Fruit fly (Drosophila melanogaster): Measurements from ENCODE around the gene CG4259.

Gene CG4259

DNA sequence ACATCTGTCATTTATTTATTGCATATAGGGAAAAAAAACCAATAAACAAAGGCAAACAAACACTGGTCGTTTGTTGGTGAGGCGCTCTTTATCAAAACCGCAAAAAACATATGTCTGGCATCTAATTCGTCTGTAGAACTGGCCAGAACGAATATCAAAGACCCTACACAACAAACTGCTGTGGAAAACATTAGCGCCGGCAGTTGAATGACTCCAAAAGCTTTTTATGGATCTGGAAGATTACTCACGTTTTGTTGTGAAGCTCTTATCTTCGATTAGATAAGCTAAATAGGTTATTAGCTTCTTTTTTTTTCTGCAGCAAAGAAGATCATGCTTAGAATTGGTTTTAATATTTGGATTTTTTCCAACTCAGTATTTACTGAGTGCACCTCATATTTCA, 4.0 kb upstream of the CG4259 start:
- TF ChIP-seq CTCF (optimal IDR thresholded peaks at IDR 0.05) = no peak

DNA sequence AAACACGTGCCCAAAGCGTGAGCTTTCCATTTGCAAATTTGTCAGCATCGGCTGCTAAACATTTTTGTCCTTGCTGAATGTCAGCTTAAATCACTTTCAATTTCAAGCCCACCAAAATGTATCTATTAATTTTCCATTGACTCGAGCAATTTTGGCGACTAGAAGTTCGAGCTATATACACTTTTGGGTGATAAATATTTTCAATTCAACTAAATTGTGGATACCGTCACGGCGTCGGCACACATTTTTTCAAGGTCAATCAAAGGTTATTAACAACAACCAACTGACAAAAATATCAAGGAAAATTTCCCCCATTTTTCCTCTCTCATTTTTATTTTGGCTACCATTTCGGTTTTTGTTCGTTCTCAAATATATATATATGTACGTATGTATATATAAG, 3.2 kb upstream of the CG4259 start:
- TF ChIP-seq CTCF (optimal IDR thresholded peaks at IDR 0.05) = no peak
- no peak for TF ChIP-seq CG8478 (optimal IDR thresholded peaks at IDR 0.05)

DNA sequence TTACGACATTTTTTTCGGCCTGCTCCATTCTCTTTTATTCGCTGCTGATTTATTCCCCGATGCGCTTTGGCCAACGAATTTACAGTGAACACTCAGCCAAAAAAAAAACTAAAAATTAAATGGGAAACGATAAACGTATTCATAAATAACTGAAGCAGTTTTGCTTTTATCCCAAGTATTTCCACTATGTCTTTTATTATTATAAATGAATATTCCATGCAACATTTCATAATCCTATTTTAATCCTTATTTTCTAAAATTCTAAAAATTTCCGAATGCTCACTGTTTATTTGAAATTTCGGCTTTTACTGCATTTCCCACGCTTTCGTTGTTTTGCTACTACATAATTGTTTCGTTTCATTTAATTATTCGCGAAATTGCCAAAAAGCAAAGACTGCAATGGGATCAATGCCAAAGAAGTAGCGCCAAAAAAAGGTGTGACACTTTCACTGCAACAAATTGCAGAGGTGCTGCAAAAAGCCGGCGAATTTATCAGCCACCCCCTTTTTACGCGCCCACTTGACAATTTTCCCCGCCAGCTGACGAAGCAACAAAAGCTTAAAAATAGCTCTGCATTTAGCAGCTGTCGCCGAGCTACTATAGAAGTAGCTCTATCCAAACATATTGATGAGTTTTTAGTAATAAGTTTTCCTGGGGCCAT, 2.5 kb upstream of the CG4259 start:
- TF ChIP-seq CG8478 (optimal IDR thresholded peaks at IDR 0.05) (no peak), CTCF (optimal IDR thresholded peaks at IDR 0.05) (no peak)

DNA sequence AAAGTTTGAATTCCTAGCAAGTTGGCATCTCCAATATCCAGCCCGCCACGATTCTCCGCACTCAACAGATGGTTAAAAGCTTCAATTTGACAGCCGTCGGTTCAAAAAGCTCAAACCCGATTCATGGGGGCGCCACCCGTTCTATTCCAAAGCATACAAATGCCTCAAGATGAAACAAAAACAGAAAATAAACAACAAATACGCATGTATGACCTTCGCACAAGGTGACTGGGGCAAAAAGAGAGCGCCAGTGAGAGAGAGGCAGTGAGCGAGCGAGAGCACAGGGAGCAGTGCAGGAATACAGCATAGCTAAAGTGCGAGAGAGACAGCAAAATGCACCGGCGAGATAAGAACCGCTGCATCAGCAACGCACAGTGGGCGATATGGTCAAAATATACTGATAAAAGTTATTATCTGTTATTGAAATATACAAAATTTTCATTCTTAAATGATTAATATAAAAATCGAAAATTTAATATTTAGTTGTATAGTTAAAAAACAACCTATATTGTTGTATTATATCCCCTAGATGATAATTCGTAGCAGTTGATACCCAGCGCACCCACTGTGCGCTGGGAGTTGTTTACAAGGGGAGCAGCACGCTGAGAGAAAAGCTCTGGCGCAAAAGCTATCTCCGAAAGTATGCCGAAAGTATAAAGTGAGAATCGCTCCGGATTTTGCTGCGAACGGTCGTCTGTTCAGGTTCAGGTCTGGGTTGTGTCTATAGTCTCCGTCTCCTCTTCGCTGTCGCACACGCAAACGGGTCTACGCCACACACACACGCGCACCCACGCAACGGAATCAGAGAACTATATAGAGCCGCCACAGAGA, 1.3 kb upstream of the CG4259 start, which contains the start of gene Glyp:
Glyp (plus strand) TSS at position 657 of the 831 bp plus-strand sequence.
- TF ChIP-seq CG8478 (optimal IDR thresholded peaks at IDR 0.05) (no peak), CTCF (optimal IDR thresholded peaks at IDR 0.05) (peak; percentile 68 to 70)

DNA sequence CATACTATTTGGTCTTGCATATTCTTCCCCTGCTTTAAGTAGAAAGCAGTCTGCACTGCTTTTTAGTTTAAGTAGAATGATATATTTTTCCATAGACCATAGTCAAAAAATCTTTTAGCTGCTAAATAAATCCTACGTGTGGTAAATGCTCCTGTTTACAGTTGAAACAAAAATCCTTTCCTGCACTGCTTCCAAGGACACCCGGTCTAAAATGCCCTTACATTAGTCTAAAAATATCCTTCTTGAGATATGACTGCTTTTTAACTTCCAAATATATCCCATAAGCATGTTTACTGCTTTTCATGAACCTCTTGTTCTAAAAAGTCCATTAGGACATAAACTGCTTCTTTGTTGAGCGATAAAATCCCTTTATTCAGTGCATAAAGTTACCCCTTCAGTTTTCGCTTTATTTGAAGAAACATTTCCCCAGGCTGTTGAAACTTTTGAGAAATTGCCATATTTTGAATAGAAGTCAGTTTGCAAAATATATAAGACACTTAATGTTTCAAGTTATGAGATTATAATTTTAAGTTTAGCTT, 18.6 kb downstream of the CG4259 start:
- TF ChIP-seq CG8478 (optimal IDR thresholded peaks at IDR 0.05) (no peak), CTCF (optimal IDR thresholded peaks at IDR 0.05) (peak; percentile 44 to 56)

DNA sequence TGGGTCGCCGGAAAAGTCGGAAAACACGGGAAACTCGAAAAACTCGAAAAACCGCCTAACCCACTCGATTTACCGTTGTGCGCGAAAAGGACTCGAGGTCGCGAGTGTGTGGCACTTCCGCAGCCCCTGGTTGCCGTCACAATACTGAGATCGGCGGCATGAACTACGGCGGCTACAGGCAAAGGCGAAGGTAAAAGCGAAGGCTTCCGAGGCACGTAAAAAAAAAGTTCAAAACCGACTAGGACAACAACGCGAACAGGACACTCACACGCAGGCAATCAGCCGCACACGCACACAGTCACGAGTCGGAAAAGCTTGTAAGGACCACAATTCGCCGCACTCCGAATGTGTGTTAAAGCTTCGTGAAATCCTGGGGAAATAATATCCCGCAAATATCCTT, 19.3 kb downstream of the CG4259 start, which contains the start of gene dpr3:
dpr3 (minus strand) TSS at position 133 of the 400 bp plus-strand sequence.
- TF ChIP-seq CTCF (optimal IDR thresholded peaks at IDR 0.05) (no peak), CG8478 (optimal IDR thresholded peaks at IDR 0.05) (no peak)

DNA sequence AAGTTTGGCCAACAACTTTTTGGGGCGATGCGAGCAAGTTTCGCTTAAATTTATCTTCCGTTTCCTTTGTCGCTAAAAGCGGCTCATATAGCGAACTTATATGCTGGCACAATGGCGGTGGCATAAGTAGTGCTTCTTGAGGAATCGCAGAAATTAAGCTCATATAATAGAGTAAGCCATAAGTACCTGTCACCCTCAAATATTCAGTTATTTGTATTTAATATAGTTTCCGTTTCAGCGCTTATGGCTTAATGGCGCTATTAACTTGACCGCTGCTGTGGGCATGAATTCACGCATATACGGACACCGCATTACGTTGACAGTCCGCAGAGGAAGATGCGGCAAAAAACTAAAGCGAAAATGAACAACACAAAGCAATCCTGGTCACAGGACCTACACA, 38.8 kb downstream of the CG4259 start:
- TF ChIP-seq CTCF (optimal IDR thresholded peaks at IDR 0.05) = no peak
- no peak for TF ChIP-seq CG8478 (optimal IDR thresholded peaks at IDR 0.05)

DNA sequence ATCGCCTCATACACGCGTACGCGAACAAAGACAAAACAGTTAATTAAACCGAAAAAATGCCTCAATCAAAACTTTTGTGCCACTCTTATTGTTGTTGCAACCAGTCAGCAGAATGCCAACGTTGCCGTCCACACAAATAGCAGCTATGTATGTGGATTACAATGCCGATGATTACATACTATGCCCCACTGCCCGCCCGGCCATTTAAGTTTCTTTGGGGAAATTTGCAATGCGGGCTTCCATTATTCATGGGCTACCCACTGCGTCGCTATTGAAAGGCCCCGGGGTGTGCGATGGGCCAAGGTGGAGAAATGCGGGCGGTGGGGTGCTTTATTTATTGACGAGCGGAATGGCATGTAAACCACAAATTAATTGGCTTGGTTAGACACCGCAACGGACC, 44.7 kb downstream of the CG4259 start:
- TF ChIP-seq CTCF (optimal IDR thresholded peaks at IDR 0.05) (no peak), CG8478 (optimal IDR thresholded peaks at IDR 0.05) (no peak)

DNA sequence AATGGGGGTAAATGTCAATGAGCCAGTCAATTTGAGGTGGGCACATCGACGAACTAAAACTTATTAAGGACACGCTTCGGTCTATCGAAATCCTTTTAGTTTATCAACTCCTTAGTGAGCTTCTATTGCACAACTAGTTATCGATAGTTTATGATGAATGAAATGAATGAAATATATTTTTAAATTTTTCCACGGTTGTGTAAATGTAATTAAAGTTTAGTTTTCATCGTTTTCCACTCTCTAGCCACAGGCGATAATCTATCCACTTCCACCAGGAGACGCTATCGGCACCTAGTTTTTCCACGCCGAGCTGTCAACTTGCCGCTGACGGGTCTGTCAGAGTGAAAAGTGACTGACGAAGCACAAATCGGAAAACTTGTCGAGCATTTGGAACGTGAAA, 49.4 kb downstream of the CG4259 start, which contains the start of gene CG12674:
CG12674 (plus strand) TSS at position 301 of the 400 bp plus-strand sequence.
- TF ChIP-seq CG8478 (optimal IDR thresholded peaks at IDR 0.05) = no peak
- no peak for TF ChIP-seq CTCF (optimal IDR thresholded peaks at IDR 0.05)

All from S2 (cell line).